Fruit fly (Drosophila melanogaster): Measurements from ENCODE around the gene mib1.

dm6 chr3L:15987635-15988034 is 24.0 kb downstream of the mib1 start, which contains the start of gene PolD1:
- no peak for TF ChIP-seq CG12605 (GFP tag; IDR thresholded peaks at IDR 0.05)
- no peak for TF ChIP-seq CG8301 (tag; optimal IDR thresholded peaks at IDR 0.05)
- TF ChIP-seq CG32121 (GFP tag; IDR thresholded peaks at IDR 0.05): no peak
- TF ChIP-seq rn (GFP tag; IDR thresholded peaks at IDR 0.05): no peak
- no peak for TF ChIP-seq CG13204 (GFP tag; optimal IDR thresholded peaks at IDR 0.05)
- TF ChIP-seq EcR (GFP tag; optimal IDR thresholded peaks at IDR 0.05): no peak
- no peak for TF ChIP-seq CG17806 (tag; optimal IDR thresholded peaks at IDR 0.05)
- no peak for TF ChIP-seq Ets98B (GFP tag; IDR thresholded peaks at IDR 0.05)
- TF ChIP-seq gl (tag; optimal IDR thresholded peaks at IDR 0.05): no peak
- no peak for TF ChIP-seq Snoo (tag; optimal IDR thresholded peaks at IDR 0.05)

All from whole organism, pupa.